Worm (Caenorhabditis elegans): ENCODE data around the gene T03F7.5.

T03F7.5 gene

ce11 chrV:11263025-11263424, 35.5 kb downstream of the T03F7.5 start, which contains the start of gene F07B10.4:
F07B10.4 (minus strand) TSS chrV:11263125.
- no peak for TF ChIP-seq snpc-4 (tag; optimal IDR thresholded peaks at IDR 0.05)
- TF ChIP-seq nfya-1 (tag; optimal IDR thresholded peaks at IDR 0.05; ENCODE audit: insufficient read depth) = no peak
- TF ChIP-seq nhr-25 (tag; optimal IDR thresholded peaks at IDR 0.05) = no peak
- TF ChIP-seq nhr-67 (tag; optimal IDR thresholded peaks at IDR 0.05) = no peak
- no peak for TF ChIP-seq fkh-10 (GFP tag; optimal IDR thresholded peaks at IDR 0.05)
- no peak for TF ChIP-seq R02D3.7 (tag; optimal IDR thresholded peaks at IDR 0.05)
- TF ChIP-seq fos-1 (tag; optimal IDR thresholded peaks at IDR 0.05) = no peak
- TF ChIP-seq mdl-1 (tag; optimal IDR thresholded peaks at IDR 0.05) = no peak
- no peak for TF ChIP-seq hmg-11 (tag; optimal IDR thresholded peaks at IDR 0.05)
- no peak for TF ChIP-seq egl-5 (tag; optimal IDR thresholded peaks at IDR 0.05)
- TF ChIP-seq jun-1 (tag; optimal IDR thresholded peaks at IDR 0.05) = no peak
- TF ChIP-seq ama-1 (optimal IDR thresholded peaks at IDR 0.05) = no peak
- TF ChIP-seq lin-39 (tag; optimal IDR thresholded peaks at IDR 0.05) = no peak
- TF ChIP-seq skn-1 (tag; optimal IDR thresholded peaks at IDR 0.05) = no peak
- TF ChIP-seq ZK546.5 (tag; optimal IDR thresholded peaks at IDR 0.05) = no peak
- TF ChIP-seq ceh-9 (tag; optimal IDR thresholded peaks at IDR 0.05) = no peak
- no peak for TF ChIP-seq elt-2 (tag; optimal IDR thresholded peaks at IDR 0.05)
- no peak for TF ChIP-seq unc-62 (GFP tag; optimal IDR thresholded peaks at IDR 0.05)

ce11 chrV:11260622-11261021, 37.9 kb downstream of the T03F7.5 start, which contains the start of gene F07B10.7:
F07B10.7 (minus strand) TSS chrV:11260722.
- TF ChIP-seq ceh-16 (tag; optimal IDR thresholded peaks at IDR 0.05) (no peak), R02D3.7 (tag; optimal IDR thresholded peaks at IDR 0.05) (no peak), fkh-10 (GFP tag; optimal IDR thresholded peaks at IDR 0.05) (no peak), unc-39 (tag; optimal IDR thresholded peaks at IDR 0.05) (no peak), tbx-2 (tag; optimal IDR thresholded peaks at IDR 0.05) (no peak), snpc-4 (tag; optimal IDR thresholded peaks at IDR 0.05) (no peak), fos-1 (tag; optimal IDR thresholded peaks at IDR 0.05) (no peak), mdl-1 (tag; optimal IDR thresholded peaks at IDR 0.05) (no peak), nhr-67 (tag; optimal IDR thresholded peaks at IDR 0.05) (no peak), ZK546.5 (tag; optimal IDR thresholded peaks at IDR 0.05) (no peak), sea-2 (GFP tag; optimal IDR thresholded peaks at IDR 0.05) (no peak), nhr-12 (tag; optimal IDR thresholded peaks at IDR 0.05) (no peak), elt-3 (tag; optimal IDR thresholded peaks at IDR 0.05) (no peak), lsy-12 (tag; optimal IDR thresholded peaks at IDR 0.05) (no peak)

ce11 chrV:11258896-11259295, 39.6 kb downstream of the T03F7.5 start, which contains the start of gene lgc-36:
lgc-36 (minus strand) TSS chrV:11258996.
- no peak for TF ChIP-seq nhr-28 (tag; optimal IDR thresholded peaks at IDR 0.05)

ce11 chrV:11254980-11255379, 43.6 kb downstream of the T03F7.5 start, which contains the start of gene srsx-31:
srsx-31 (minus strand) TSS chrV:11255080.
- TF ChIP-seq pha-4 (tag; optimal IDR thresholded peaks at IDR 0.05) = no peak
- TF ChIP-seq sea-2 (GFP tag; optimal IDR thresholded peaks at IDR 0.05) = no peak
- TF ChIP-seq zag-1 (tag; optimal IDR thresholded peaks at IDR 0.05) = no peak
- no peak for TF ChIP-seq egl-27 (tag; optimal IDR thresholded peaks at IDR 0.05)

- TF ChIP-seq lsy-12 (tag; optimal IDR thresholded peaks at IDR 0.05) = no peak
- no peak for TF ChIP-seq sea-2 (GFP tag; optimal IDR thresholded peaks at IDR 0.05)
Measured at ce11 chrV:11252429-11252828, 46.1 kb downstream of the T03F7.5 start, which contains the start of gene srsx-33. srsx-33 (minus strand) TSS chrV:11252529.

ce11 chrV:11251798-11252197, 46.7 kb downstream of the T03F7.5 start:
- TF ChIP-seq snpc-4 (tag; optimal IDR thresholded peaks at IDR 0.05) (no peak), zag-1 (tag; optimal IDR thresholded peaks at IDR 0.05) (no peak), pha-4 (tag; optimal IDR thresholded peaks at IDR 0.05) (no peak), unc-39 (tag; optimal IDR thresholded peaks at IDR 0.05) (no peak), R02D3.7 (tag; optimal IDR thresholded peaks at IDR 0.05) (no peak), egl-5 (tag; optimal IDR thresholded peaks at IDR 0.05) (no peak)

- no peak for TF ChIP-seq nhr-67 (tag; optimal IDR thresholded peaks at IDR 0.05)
- no peak for TF ChIP-seq aly-2 (tag; optimal IDR thresholded peaks at IDR 0.05)
- no peak for TF ChIP-seq egl-27 (tag; optimal IDR thresholded peaks at IDR 0.05)
Measured at ce11 chrV:11250735-11251134, 47.8 kb downstream of the T03F7.5 start, which contains the start of gene T19B10.12. T19B10.12 (plus strand) TSS chrV:11251035.
